Fruit fly (Drosophila melanogaster) whole organism, prepupa: ENCODE results near the gene Ppcs.

Experiments
- CG31627 ChIP-seq: fragments of 200-800 bp; sonication (Bioruptor generic); optimal IDR thresholded peaks from 3 replicates; lab custom pipeline; 2016; ENCODE audit warnings: missing biosample characterization, missing genetic modification characterization
- CG3919 ChIP-seq: fragments of 200-800 bp; sonication (Bioruptor generic); optimal IDR thresholded peaks from 3 replicates; lab custom pipeline; 2016; ENCODE audit warnings: missing biosample characterization, missing genetic modification characterization
- Lpt ChIP-seq: fragments of 200-800 bp; sonication (Bioruptor generic); optimal IDR thresholded peaks from 3 replicates; lab custom pipeline; 2016; ENCODE audit warnings: missing biosample characterization, missing genetic modification characterization

dm6 chr3R:19108126-19108525 lies 39.6 kb downstream of the Ppcs start:
- TF ChIP-seq CG31627 (GFP tag; lab: Kevin White, UChicago) = no peak
- TF ChIP-seq Lpt (GFP tag; lab: Kevin White, UChicago) = peak; percentile 2
- TF ChIP-seq CG3919 (GFP tag; lab: Kevin White, UChicago) = peak; percentile 36
